Fruit fly (Drosophila melanogaster): Measurements from ENCODE around the gene CG17544.

DNA sequence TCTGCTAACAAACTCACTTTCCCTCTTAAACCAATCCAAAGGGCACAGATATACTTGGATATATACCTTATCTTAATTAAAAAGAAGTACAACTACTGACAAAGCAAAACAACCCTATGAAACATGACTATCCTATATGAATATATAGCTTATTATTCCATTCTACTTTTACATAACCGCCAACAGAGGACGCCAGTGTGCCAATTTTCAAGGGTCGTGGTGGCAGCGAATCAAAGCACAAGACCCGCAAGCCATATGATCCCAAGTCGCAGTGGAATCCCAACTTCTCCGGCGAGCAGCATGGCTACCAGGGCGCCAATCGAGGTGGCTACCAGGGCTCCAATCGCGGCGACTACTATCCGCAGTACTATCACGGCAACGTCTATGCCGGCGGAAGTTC is 15.9 kb downstream of the CG17544 start:
- TF ChIP-seq pan (optimal IDR thresholded peaks at IDR 0.05) (no peak), br (GFP tag; optimal IDR thresholded peaks at IDR 0.05) (no peak), Dfd (GFP tag; optimal IDR thresholded peaks at IDR 0.05) (no peak), sage (GFP tag; optimal IDR thresholded peaks at IDR 0.05) (no peak), Sp1 (GFP tag; optimal IDR thresholded peaks at IDR 0.05) (no peak), HLH106 (tag; optimal IDR thresholded peaks at IDR 0.05) (no peak), dmrt93B (GFP tag; optimal IDR thresholded peaks at IDR 0.05) (no peak), CG32264 (GFP tag; optimal IDR thresholded peaks at IDR 0.05) (no peak), GATAd (GFP tag; optimal IDR thresholded peaks at IDR 0.05) (no peak), Dif (GFP tag; optimal IDR thresholded peaks at IDR 0.05; ENCODE audit: partially characterized antibody) (no peak), Abd-B (GFP tag; optimal IDR thresholded peaks at IDR 0.05) (no peak), h (GFP tag; optimal IDR thresholded peaks at IDR 0.05) (no peak), CrebA (GFP tag; optimal IDR thresholded peaks at IDR 0.05; ENCODE audit: borderline replicate concordance) (no peak), Hr78 (GFP tag; optimal IDR thresholded peaks at IDR 0.05) (no peak)
